Worm (Caenorhabditis elegans): ENCODE results near the gene Y44A6D.5.
A peak's percentile ranks its signal among the peaks of the same experiment; 100 is the strongest.

Gene Y44A6D.5

DNA sequence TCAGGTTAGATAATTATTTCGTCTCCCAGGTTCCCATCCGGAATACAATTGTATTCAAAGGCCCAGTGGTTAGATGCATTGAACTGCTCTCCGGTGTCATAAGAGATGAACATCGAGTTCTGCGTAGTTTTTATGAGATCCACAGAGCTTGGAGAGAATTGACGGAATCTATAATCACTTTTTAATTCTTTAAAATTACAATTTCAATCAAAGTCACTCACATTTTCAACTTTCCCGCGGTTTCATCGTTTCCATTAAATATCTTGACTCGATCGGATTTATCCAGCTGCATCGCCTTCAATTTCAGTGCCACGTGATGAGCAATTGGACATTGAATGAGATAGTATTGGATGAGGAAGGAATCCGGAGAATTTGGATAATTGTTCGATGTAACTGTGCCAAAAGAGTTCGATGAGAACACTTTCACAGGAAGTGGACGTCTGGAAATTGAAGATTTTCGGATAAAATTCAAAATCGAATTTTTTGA lies 45.0 kb upstream of the Y44A6D.5 start:
- no peak for TF ChIP-seq ztf-7 (tag; optimal IDR thresholded peaks at IDR 0.05)
- no peak for TF ChIP-seq R02D3.7 (tag; optimal IDR thresholded peaks at IDR 0.05)
- peak; percentile 6 for TF ChIP-seq unc-130 (GFP tag; optimal IDR thresholded peaks at IDR 0.05)
- no peak for TF ChIP-seq nhr-10 (tag; optimal IDR thresholded peaks at IDR 0.05)
- TF ChIP-seq fos-1 (tag; optimal IDR thresholded peaks at IDR 0.05) = no peak
- no peak for TF ChIP-seq dpl-1 (GFP tag; optimal IDR thresholded peaks at IDR 0.05)
- peak; percentile 51; the same call in 1 of the 2 replicates for TF ChIP-seq T26A8.4 (GFP tag; IDR thresholded peaks at IDR 0.05)
- peak; percentile 54 for TF ChIP-seq F10B5.3 (tag; optimal IDR thresholded peaks at IDR 0.05)
- 0 out of 2 replicates have a peak, but pooled peaks have one; percentile 46 for TF ChIP-seq egl-43 (GFP tag; IDR thresholded peaks at IDR 0.05)
- no peak for TF ChIP-seq T20F7.1 (GFP tag; optimal IDR thresholded peaks at IDR 0.05)
- peak; percentile 56 for TF ChIP-seq lin-38 (GFP tag; IDR thresholded peaks at IDR 0.05)
- no peak for TF ChIP-seq nhr-77 (tag; optimal IDR thresholded peaks at IDR 0.05)
- no peak for TF ChIP-seq vab-7 (GFP tag; IDR thresholded peaks at IDR 0.05)
- TF ChIP-seq aly-2 (tag; optimal IDR thresholded peaks at IDR 0.05) = no peak
- peak; percentile 53 for TF ChIP-seq spr-3 (GFP tag; optimal IDR thresholded peaks at IDR 0.05)
- peak; percentile 36 for TF ChIP-seq hlh-30 (tag; optimal IDR thresholded peaks at IDR 0.05; ENCODE audit: insufficient read depth)
- TF ChIP-seq nhr-102 (tag; optimal IDR thresholded peaks at IDR 0.05) = peak; percentile 41
- TF ChIP-seq dmd-6 (GFP tag; IDR thresholded peaks at IDR 0.05) = no peak
- no peak for TF ChIP-seq ZK546.5 (tag; optimal IDR thresholded peaks at IDR 0.05)
- TF ChIP-seq rbr-2 (tag; optimal IDR thresholded peaks at IDR 0.05) = no peak
- TF ChIP-seq unc-39 (tag; optimal IDR thresholded peaks at IDR 0.05) = no peak
- peak; percentile 39 for TF ChIP-seq mep-1 (tag; optimal IDR thresholded peaks at IDR 0.05)
- no peak for TF ChIP-seq nhr-28 (tag; optimal IDR thresholded peaks at IDR 0.05)
- TF ChIP-seq Y105C5A.15 (GFP tag; IDR thresholded peaks at IDR 0.05) = no peak
- no peak for TF ChIP-seq daf-19 (GFP tag; conservative IDR thresholded peaks at IDR 0.05)
- no peak for TF ChIP-seq ceh-82 (tag; optimal IDR thresholded peaks at IDR 0.05)
- TF ChIP-seq hmg-1.1 (GFP tag; IDR thresholded peaks at IDR 0.05) = 0 out of 2 replicates have a peak, but pooled peaks have one; percentile 26
- no peak for TF ChIP-seq ces-1 (GFP tag; optimal IDR thresholded peaks at IDR 0.05)
- peak; percentile 38 for TF ChIP-seq ctbp-1 (GFP tag; IDR thresholded peaks at IDR 0.05)
- peak; percentile 28; the same call in 1 of the 2 replicates for TF ChIP-seq D1046.2 (GFP tag; IDR thresholded peaks at IDR 0.05)
- TF ChIP-seq lir-3 (tag; optimal IDR thresholded peaks at IDR 0.05) = no peak
- TF ChIP-seq madf-9 (GFP tag; conservative IDR thresholded peaks at IDR 0.05) = no peak
- no peak for TF ChIP-seq skn-1 (tag; optimal IDR thresholded peaks at IDR 0.05)
- TF ChIP-seq nhr-6 (tag; optimal IDR thresholded peaks at IDR 0.05) = no peak
- TF ChIP-seq Y5F2A.4 (GFP tag; optimal IDR thresholded peaks at IDR 0.05) = no peak
- TF ChIP-seq mdl-1 (tag; optimal IDR thresholded peaks at IDR 0.05) = no peak
- TF ChIP-seq F49E8.2 (tag; optimal IDR thresholded peaks at IDR 0.05; ENCODE audit: borderline replicate concordance) = peak; percentile 91
- no peak for TF ChIP-seq ceh-32 (tag; optimal IDR thresholded peaks at IDR 0.05; ENCODE audit: poor library complexity)
- no peak for TF ChIP-seq ceh-44 (GFP tag; IDR thresholded peaks at IDR 0.05)
- no peak for TF ChIP-seq F37D6.2 (tag; optimal IDR thresholded peaks at IDR 0.05)
- peak; percentile 17 for TF ChIP-seq nhr-111 (GFP tag; optimal IDR thresholded peaks at IDR 0.05)
- TF ChIP-seq aha-1 (tag) = peak; percentile 37
- TF ChIP-seq daf-16 (GFP tag; optimal IDR thresholded peaks at IDR 0.05) = peak in 1 of 2 experiments; percentile 63
- peak; percentile 9 for TF ChIP-seq daf-16 (tag; optimal IDR thresholded peaks at IDR 0.05)
- TF ChIP-seq arid-1 (GFP tag; conservative IDR thresholded peaks at IDR 0.05) = peak; percentile 70; the same call in 1 of the 2 replicates
- TF ChIP-seq ztf-11 (tag; optimal IDR thresholded peaks at IDR 0.05) = no peak
- peak; percentile 79 for TF ChIP-seq ama-1 (optimal IDR thresholded peaks at IDR 0.05)
- TF ChIP-seq madf-5 (GFP tag; IDR thresholded peaks at IDR 0.05) = no peak
- no peak for TF ChIP-seq lin-39 (tag; optimal IDR thresholded peaks at IDR 0.05)
- no peak for TF ChIP-seq snpc-1.2 (GFP tag; IDR thresholded peaks at IDR 0.05)
- TF ChIP-seq ceh-62 (tag; optimal IDR thresholded peaks at IDR 0.05) = no peak
- no peak for TF ChIP-seq ceh-20 (GFP tag; IDR thresholded peaks at IDR 0.05)
- no peak for TF ChIP-seq nhr-76 (tag; optimal IDR thresholded peaks at IDR 0.05)

Measured in whole organism, L4 larva.